Fruit fly (Drosophila melanogaster) whole organism, prepupa: ENCODE data around the gene Sirt1.

ENCODE experiments used
- Blimp-1 ChIP-seq: fragments of 200-800 bp; sonication (Bioruptor generic); optimal IDR thresholded peaks from 3 replicates; lab custom pipeline; 2017; ENCODE audit warnings: missing biosample characterization, missing genetic modification characterization, mild to moderate bottlenecking, moderate library complexity, missing genetic modification reagents
- CG11294 ChIP-seq: fragments of 200-800 bp; sonication (Bioruptor generic); IDR thresholded peaks from 2 replicates; pipeline ENCODE4 v1.3.6; 2022; ENCODE audit warnings: missing biosample characterization, missing genetic modification characterization
- CG11762 ChIP-seq: fragments of 200-800 bp; sonication (Bioruptor generic); optimal IDR thresholded peaks from 3 replicates; lab custom pipeline; 2016; ENCODE audit warnings: missing biosample characterization, missing genetic modification characterization; ENCODE audit not compliant: insufficient read depth
- CG11902 ChIP-seq: fragments of 200-800 bp; sonication (Bioruptor generic); optimal IDR thresholded peaks from 3 replicates; lab custom pipeline; 2016; ENCODE audit warnings: missing biosample characterization, missing genetic modification characterization
- CG1621 ChIP-seq: fragments of 200-800 bp; sonication (Bioruptor generic); optimal IDR thresholded peaks from 3 replicates; lab custom pipeline; 2018; ENCODE audit warnings: missing biosample characterization, mild to moderate bottlenecking, missing genetic modification characterization
- CG16779 ChIP-seq: fragments of 200-800 bp; sonication (Bioruptor generic); optimal IDR thresholded peaks from 3 replicates; lab custom pipeline; 2017; ENCODE audit warnings: missing biosample characterization, mild to moderate bottlenecking, missing genetic modification characterization
- CG31627 ChIP-seq: fragments of 200-800 bp; sonication (Bioruptor generic); optimal IDR thresholded peaks from 3 replicates; lab custom pipeline; 2016; ENCODE audit warnings: missing biosample characterization, missing genetic modification characterization
- CG34406 ChIP-seq: fragments of 200-800 bp; sonication (Bioruptor generic); optimal IDR thresholded peaks from 3 replicates; lab custom pipeline; 2016; ENCODE audit warnings: missing biosample characterization, missing genetic modification characterization
- CG3919 ChIP-seq: fragments of 200-800 bp; sonication (Bioruptor generic); optimal IDR thresholded peaks from 3 replicates; lab custom pipeline; 2016; ENCODE audit warnings: missing biosample characterization, missing genetic modification characterization
- CG6163 ChIP-seq: fragments of 200-800 bp; sonication (Bioruptor generic); IDR thresholded peaks from 3 replicates; pipeline ENCODE4 v1.3.6; 2022; ENCODE audit warnings: missing biosample characterization, missing genetic modification characterization
- CG6276 ChIP-seq: fragments of 200-800 bp; sonication (Bioruptor generic); optimal IDR thresholded peaks from 2 replicates; lab custom pipeline; 2017; ENCODE audit warnings: missing biosample characterization, mild to moderate bottlenecking, missing genetic modification characterization
- CG6792 ChIP-seq: fragments of 200-800 bp; sonication (Bioruptor generic); optimal IDR thresholded peaks from 3 replicates; lab custom pipeline; 2016; ENCODE audit warnings: missing biosample characterization, missing genetic modification characterization
- CG6808 ChIP-seq: fragments of 200-800 bp; sonication (Bioruptor generic); optimal IDR thresholded peaks from 3 replicates; lab custom pipeline; 2017; ENCODE audit warnings: missing biosample characterization, missing genetic modification characterization, mild to moderate bottlenecking, moderate library complexity, missing genetic modification reagents
- CG8319 ChIP-seq: fragments of 200-800 bp; sonication (Bioruptor generic); optimal IDR thresholded peaks from 3 replicates; lab custom pipeline; 2016; ENCODE audit warnings: missing biosample characterization, missing genetic modification characterization
- CG8632 ChIP-seq: fragments of 200-800 bp; sonication (Bioruptor generic); optimal IDR thresholded peaks from 3 replicates; lab custom pipeline; 2016; ENCODE audit warnings: missing biosample characterization, missing genetic modification characterization
- Eip78C ChIP-seq: fragments of 200-800 bp; sonication (Bioruptor generic); peaks from one replicate; lab custom pipeline; 2016; ENCODE audit warnings: missing biosample characterization, missing genetic modification characterization
- Eip93F ChIP-seq: fragments of 200-800 bp; sonication (Bioruptor generic); optimal IDR thresholded peaks from 2 replicates; lab custom pipeline; 2016; ENCODE audit warnings: missing biosample characterization, mild to moderate bottlenecking, missing genetic modification characterization
- Ets21C ChIP-seq: fragments of 200-800 bp; sonication (Bioruptor generic); optimal IDR thresholded peaks from 3 replicates; lab custom pipeline; 2016; ENCODE audit warnings: missing biosample characterization, missing genetic modification characterization
- Ets96B ChIP-seq: fragments of 200-800 bp; optimal IDR thresholded peaks from 2 replicates; lab custom pipeline; 2019; ENCODE audit warnings: missing biosample characterization, mild to moderate bottlenecking, missing genetic modification characterization, moderate library complexity
- Gug ChIP-seq: fragments of 200-800 bp; sonication (Bioruptor generic); IDR thresholded peaks from 2 replicates; pipeline ENCODE4 v1.3.6; 2022; ENCODE audit warnings: missing biosample characterization, missing genetic modification characterization
- Hr38 ChIP-seq: sonication (Bioruptor generic); optimal IDR thresholded peaks from 2 replicates; lab custom pipeline; 2016; ENCODE audit warnings: missing biosample characterization, missing genetic modification characterization
- Hr39 ChIP-seq: fragments of 200-800 bp; sonication (Bioruptor generic); optimal IDR thresholded peaks from 2 replicates; lab custom pipeline; 2016; ENCODE audit warnings: missing biosample characterization, missing genetic modification characterization
- Hr4 ChIP-seq: fragments of 200-800 bp; sonication (Bioruptor generic); optimal IDR thresholded peaks from 3 replicates; lab custom pipeline; 2016; ENCODE audit warnings: missing biosample characterization, missing genetic modification characterization
- Met ChIP-seq: fragments of 200-800 bp; sonication (Bioruptor generic); optimal IDR thresholded peaks from 3 replicates; lab custom pipeline; 2016; ENCODE audit warnings: missing biosample characterization, missing genetic modification characterization
- Smox ChIP-seq: fragments of 200-800 bp; sonication (Bioruptor generic); optimal IDR thresholded peaks from 3 replicates; lab custom pipeline; 2016; ENCODE audit warnings: missing biosample characterization, missing genetic modification characterization
- Sox102F ChIP-seq: fragments of 200-800 bp; sonication (Bioruptor generic); optimal IDR thresholded peaks from 2 replicates; lab custom pipeline; 2016; ENCODE audit warnings: missing biosample characterization, mild to moderate bottlenecking, missing genetic modification characterization
- Sox14 ChIP-seq: fragments of 200-800 bp; sonication (Bioruptor generic); optimal IDR thresholded peaks from 3 replicates; lab custom pipeline; 2016; ENCODE audit warnings: missing biosample characterization, missing genetic modification characterization
- Sox15 ChIP-seq: fragments of 200-800 bp; sonication (Bioruptor generic); optimal IDR thresholded peaks from 3 replicates; lab custom pipeline; 2016; ENCODE audit warnings: missing biosample characterization, missing genetic modification characterization
- acj6 ChIP-seq: fragments of 200-800 bp; sonication (Bioruptor generic); optimal IDR thresholded peaks from 3 replicates; lab custom pipeline; 2016; ENCODE audit warnings: missing biosample characterization, missing genetic modification characterization
- cyc ChIP-seq: fragments of 200-800 bp; sonication (Bioruptor generic); optimal IDR thresholded peaks from 3 replicates; lab custom pipeline; 2016; ENCODE audit warnings: missing biosample characterization, missing genetic modification characterization
- dsx ChIP-seq: fragments of 200-800 bp; optimal IDR thresholded peaks from 3 replicates; lab custom pipeline; 2019; ENCODE audit warnings: missing biosample characterization, mild to moderate bottlenecking, missing genetic modification characterization, moderate library complexity; ENCODE audit not compliant: poor library complexity, severe bottlenecking
- eg ChIP-seq: fragments of 200-800 bp; sonication (Bioruptor generic); IDR thresholded peaks from 3 replicates; pipeline ENCODE4 v1.3.6; 2022; ENCODE audit warnings: missing biosample characterization, missing genetic modification characterization
- esn ChIP-seq: fragments of 200-800 bp; sonication (Bioruptor generic); optimal IDR thresholded peaks from 2 replicates; lab custom pipeline; 2016; ENCODE audit warnings: missing biosample characterization, mild to moderate bottlenecking, missing genetic modification characterization, moderate library complexity
- fd59A ChIP-seq: fragments of 200-800 bp; sonication (Bioruptor generic); optimal IDR thresholded peaks from 2 replicates; lab custom pipeline; 2017; ENCODE audit warnings: missing biosample characterization, mild to moderate bottlenecking, missing genetic modification characterization, missing genetic modification reagents
- fd85E ChIP-seq: fragments of 200-800 bp; sonication (Bioruptor generic); optimal IDR thresholded peaks from 3 replicates; lab custom pipeline; 2016; ENCODE audit warnings: missing biosample characterization, missing genetic modification characterization
- spab ChIP-seq: fragments of 200-800 bp; sonication (Bioruptor generic); optimal IDR thresholded peaks from 2 replicates; lab custom pipeline; 2017; ENCODE audit warnings: missing biosample characterization, mild to moderate bottlenecking, missing genetic modification characterization, missing genetic modification reagents
- topi ChIP-seq: fragments of 200-800 bp; sonication (Bioruptor generic); optimal IDR thresholded peaks from 3 replicates; lab custom pipeline; 2016; ENCODE audit warnings: missing biosample characterization, missing genetic modification characterization

The Sirt1 gene

DNA sequence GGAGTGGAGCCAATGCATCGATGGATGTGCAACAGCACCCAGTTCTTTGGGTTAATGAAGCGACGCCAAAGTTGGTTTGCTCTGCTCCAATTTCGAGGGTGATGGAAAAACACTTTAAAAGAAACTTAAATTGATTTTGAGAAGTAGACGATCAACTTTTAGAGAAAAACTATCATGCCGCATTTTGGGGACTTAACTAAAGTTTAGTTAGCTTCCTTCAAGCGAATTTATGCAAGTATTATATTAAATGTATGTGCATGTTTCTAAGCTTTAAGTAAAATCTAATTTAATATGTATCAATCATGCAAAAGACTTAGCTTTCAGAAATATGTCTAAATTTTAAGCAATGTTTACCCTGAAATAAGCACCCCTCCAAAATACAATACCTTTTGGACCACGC, 35.1 kb upstream of the Sirt1 start, which contains the start of gene CG5122:
Gene CG5122, plus strand, starts transcription at position 301 of the 400 bp plus-strand sequence.
- TF ChIP-seq CG16779 (no peak), Ets96B (tag; lab: Kevin White, UChicago) (no peak), fd85E (no peak), Sox14 (GFP tag; lab: Kevin White, UChicago) (no peak), Ets21C (GFP tag; lab: Kevin White, UChicago) (no peak), CG8632 (GFP tag; lab: Kevin White, UChicago) (no peak), Met (GFP tag; lab: Kevin White, UChicago) (no peak), fd59A (GFP tag; lab: Kevin White, UChicago) (no peak), CG8319 (GFP tag; lab: Kevin White, UChicago) (no peak), esn (GFP tag; lab: Kevin White, UChicago) (no peak), CG6808 (GFP tag; lab: Kevin White, UChicago) (no peak), eg (GFP tag; lab: Robert Waterston, UW) (no peak), topi (GFP tag; lab: Kevin White, UChicago) (no peak), CG11762 (GFP tag; lab: Kevin White, UChicago) (no peak)

DNA sequence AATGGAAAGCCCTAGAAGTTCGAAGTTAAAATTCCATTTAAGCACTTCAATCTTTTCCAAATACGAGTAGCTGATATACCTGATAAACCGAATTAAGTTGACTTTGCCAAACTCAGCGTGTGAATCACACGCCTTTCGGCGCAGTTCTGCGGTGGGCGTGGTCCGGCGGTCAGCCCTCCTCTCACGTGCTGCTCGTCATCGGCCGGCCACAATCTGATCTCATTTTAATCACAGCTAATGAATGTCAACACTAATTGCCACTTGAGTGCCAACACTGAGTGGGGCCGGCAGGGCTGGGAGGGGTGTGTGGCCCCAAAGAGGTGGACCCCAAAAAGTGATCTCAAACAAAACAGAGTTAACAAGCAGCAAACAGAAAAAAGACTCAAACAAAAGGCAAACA, 29.4 kb upstream of the Sirt1 start:
- TF ChIP-seq CG16779 = no peak
- no peak for TF ChIP-seq CG31627 (GFP tag; lab: Kevin White, UChicago)
- TF ChIP-seq acj6 (GFP tag; lab: Kevin White, UChicago) = no peak
- no peak for TF ChIP-seq Sox15 (GFP tag; lab: Kevin White, UChicago)
- TF ChIP-seq Gug = no peak
- no peak for TF ChIP-seq Hr38 (GFP tag; lab: Kevin White, UChicago)
- no peak for TF ChIP-seq dsx
- no peak for TF ChIP-seq CG34406 (GFP tag; lab: Kevin White, UChicago)
- TF ChIP-seq CG11902 (GFP tag; lab: Kevin White, UChicago) = no peak
- TF ChIP-seq Eip78C (GFP tag; lab: Kevin White, UChicago) = no peak
- no peak for TF ChIP-seq CG6163 (GFP tag; lab: Robert Waterston, UW)
- TF ChIP-seq CG11294 (GFP tag; lab: Robert Waterston, UW) = no peak
- no peak for TF ChIP-seq Hr4 (GFP tag; lab: Kevin White, UChicago)
- no peak for TF ChIP-seq esn (GFP tag; lab: Kevin White, UChicago)
- TF ChIP-seq CG8319 (GFP tag; lab: Kevin White, UChicago) = no peak
- no peak for TF ChIP-seq Eip93F (GFP tag; lab: Kevin White, UChicago)
- no peak for TF ChIP-seq CG6276 (GFP tag; lab: Kevin White, UChicago)
- TF ChIP-seq Blimp-1 (GFP tag; lab: Kevin White, UChicago) = no peak

DNA sequence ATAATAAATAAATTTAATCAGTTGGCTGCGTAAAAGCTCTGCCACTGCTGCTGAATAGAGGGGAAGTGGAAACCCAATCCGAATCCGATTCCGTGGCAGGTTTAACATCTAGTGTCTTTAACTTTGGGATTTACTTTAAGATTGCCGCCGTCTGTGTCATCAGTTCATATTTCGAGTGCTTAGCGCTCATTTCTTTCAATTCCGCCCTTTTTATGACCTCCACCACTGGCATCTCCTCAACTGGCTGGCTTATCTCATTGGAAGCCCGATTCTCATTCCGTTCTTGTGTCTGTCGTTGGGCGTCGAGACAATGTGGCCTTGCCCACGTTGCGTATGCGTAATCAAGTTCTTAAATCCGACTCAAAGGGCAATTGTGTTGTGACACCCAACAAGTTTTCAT, 24.5 kb upstream of the Sirt1 start:
- no peak for TF ChIP-seq Smox (GFP tag; lab: Kevin White, UChicago)
- TF ChIP-seq Sox15 (GFP tag; lab: Kevin White, UChicago) = no peak
- TF ChIP-seq CG1621 = no peak
- no peak for TF ChIP-seq CG3919
- no peak for TF ChIP-seq Blimp-1 (GFP tag; lab: Kevin White, UChicago)
- TF ChIP-seq spab (GFP tag; lab: Kevin White, UChicago) = no peak
- no peak for TF ChIP-seq Hr39 (GFP tag; lab: Kevin White, UChicago)
- no peak for TF ChIP-seq CG6792 (GFP tag; lab: Kevin White, UChicago)
- no peak for TF ChIP-seq Met (GFP tag; lab: Kevin White, UChicago)
- no peak for TF ChIP-seq Ets21C (GFP tag; lab: Kevin White, UChicago)
- no peak for TF ChIP-seq cyc (GFP tag; lab: Kevin White, UChicago)
- no peak for TF ChIP-seq Sox102F (GFP tag; lab: Kevin White, UChicago)
